Worm (Caenorhabditis elegans): Measurements from ENCODE around the gene glb-30.

The glb-30 gene

ce11 chrIII:1663056-1663455 lies 5.4 kb downstream of the glb-30 start:
- TF ChIP-seq hmg-4 (GFP tag; optimal IDR thresholded peaks at IDR 0.05) (no peak), ceh-13 (GFP tag; optimal IDR thresholded peaks at IDR 0.05) (no peak), tbx-11 (GFP tag; IDR thresholded peaks at IDR 0.05) (no peak), ceh-36 (tag; optimal IDR thresholded peaks at IDR 0.05) (no peak), F13C5.2 (tag; optimal IDR thresholded peaks at IDR 0.05) (no peak), sea-1 (GFP tag; conservative IDR thresholded peaks at IDR 0.05) (no peak), ets-7 (tag; optimal IDR thresholded peaks at IDR 0.05) (no peak), flt-1 (GFP tag; IDR thresholded peaks at IDR 0.05) (no peak), hnd-1 (tag; optimal IDR thresholded peaks at IDR 0.05) (no peak), pes-1 (GFP tag; IDR thresholded peaks at IDR 0.05) (no peak), hmbx-1 (tag; optimal IDR thresholded peaks at IDR 0.05) (no peak), tbx-37 (GFP tag; conservative IDR thresholded peaks at IDR 0.05) (no peak), tra-4 (tag; optimal IDR thresholded peaks at IDR 0.05) (no peak), ama-1 (optimal IDR thresholded peaks at IDR 0.05) (no peak), B0310.2 (tag; optimal IDR thresholded peaks at IDR 0.05) (no peak), aly-1 (tag; optimal IDR thresholded peaks at IDR 0.05) (no peak), scrt-1 (GFP tag; IDR thresholded peaks at IDR 0.05) (no peak)

- TF ChIP-seq hmg-4 (GFP tag; optimal IDR thresholded peaks at IDR 0.05) (no peak), flt-1 (GFP tag; IDR thresholded peaks at IDR 0.05) (no peak), ceh-13 (GFP tag; optimal IDR thresholded peaks at IDR 0.05) (no peak), ceh-36 (tag; optimal IDR thresholded peaks at IDR 0.05) (no peak), tbx-11 (GFP tag; IDR thresholded peaks at IDR 0.05) (no peak), ets-7 (tag; optimal IDR thresholded peaks at IDR 0.05) (no peak), hmbx-1 (tag; optimal IDR thresholded peaks at IDR 0.05) (no peak), tra-4 (tag; optimal IDR thresholded peaks at IDR 0.05) (no peak), pes-1 (GFP tag; IDR thresholded peaks at IDR 0.05) (no peak)
These were observed 6.0 kb downstream of the glb-30 start for ce11 chrIII:1662405-1662804.

- no peak for TF ChIP-seq ets-7 (tag; optimal IDR thresholded peaks at IDR 0.05)
- no peak for TF ChIP-seq sea-1 (GFP tag; conservative IDR thresholded peaks at IDR 0.05)
- no peak for TF ChIP-seq F13C5.2 (tag; optimal IDR thresholded peaks at IDR 0.05)
- no peak for TF ChIP-seq B0310.2 (tag; optimal IDR thresholded peaks at IDR 0.05)
- TF ChIP-seq ama-1 (optimal IDR thresholded peaks at IDR 0.05), result no peak
- TF ChIP-seq tbx-37 (GFP tag; conservative IDR thresholded peaks at IDR 0.05), result no peak
- no peak for TF ChIP-seq pes-1 (GFP tag; IDR thresholded peaks at IDR 0.05)
- no peak for TF ChIP-seq flt-1 (GFP tag; IDR thresholded peaks at IDR 0.05)
- TF ChIP-seq ceh-13 (GFP tag; optimal IDR thresholded peaks at IDR 0.05), result no peak
- TF ChIP-seq tbx-11 (GFP tag; IDR thresholded peaks at IDR 0.05), result no peak
- TF ChIP-seq hnd-1 (tag; optimal IDR thresholded peaks at IDR 0.05), result no peak
- TF ChIP-seq hmbx-1 (tag; optimal IDR thresholded peaks at IDR 0.05), result no peak
- TF ChIP-seq hmg-4 (GFP tag; optimal IDR thresholded peaks at IDR 0.05), result no peak
- TF ChIP-seq scrt-1 (GFP tag; IDR thresholded peaks at IDR 0.05), result no peak
- TF ChIP-seq tra-4 (tag; optimal IDR thresholded peaks at IDR 0.05), result no peak
- TF ChIP-seq aly-1 (tag; optimal IDR thresholded peaks at IDR 0.05), result no peak
- no peak for TF ChIP-seq ceh-36 (tag; optimal IDR thresholded peaks at IDR 0.05)
These were observed 7.4 kb downstream of the glb-30 start for ce11 chrIII:1661031-1661430.

ce11 chrIII:1659763-1660162 lies 8.7 kb downstream of the glb-30 start, which contains the start of gene Y22D7AL.15:
Y22D7AL.15 (minus strand) TSS chrIII:1659863.
- no peak for TF ChIP-seq sea-1 (GFP tag; conservative IDR thresholded peaks at IDR 0.05)

- TF ChIP-seq hnd-1 (tag; optimal IDR thresholded peaks at IDR 0.05), result no peak
- no peak for TF ChIP-seq tbx-37 (GFP tag; conservative IDR thresholded peaks at IDR 0.05)
- no peak for TF ChIP-seq hmg-4 (GFP tag; optimal IDR thresholded peaks at IDR 0.05)
- no peak for TF ChIP-seq sea-1 (GFP tag; conservative IDR thresholded peaks at IDR 0.05)
- TF ChIP-seq pes-1 (GFP tag; IDR thresholded peaks at IDR 0.05), result no peak
- TF ChIP-seq ceh-13 (GFP tag; optimal IDR thresholded peaks at IDR 0.05), result no peak
- no peak for TF ChIP-seq B0310.2 (tag; optimal IDR thresholded peaks at IDR 0.05)
- TF ChIP-seq ama-1 (optimal IDR thresholded peaks at IDR 0.05), result no peak
- TF ChIP-seq hmbx-1 (tag; optimal IDR thresholded peaks at IDR 0.05), result no peak
- TF ChIP-seq aly-1 (tag; optimal IDR thresholded peaks at IDR 0.05), result no peak
- no peak for TF ChIP-seq F13C5.2 (tag; optimal IDR thresholded peaks at IDR 0.05)
- no peak for TF ChIP-seq scrt-1 (GFP tag; IDR thresholded peaks at IDR 0.05)
- TF ChIP-seq ceh-36 (tag; optimal IDR thresholded peaks at IDR 0.05), result no peak
- no peak for TF ChIP-seq tra-4 (tag; optimal IDR thresholded peaks at IDR 0.05)
- no peak for TF ChIP-seq flt-1 (GFP tag; IDR thresholded peaks at IDR 0.05)
- no peak for TF ChIP-seq ets-7 (tag; optimal IDR thresholded peaks at IDR 0.05)
- TF ChIP-seq tbx-11 (GFP tag; IDR thresholded peaks at IDR 0.05), result no peak
These were observed 11.0 kb downstream of the glb-30 start, which contains the start of gene cht-4 for ce11 chrIII:1657380-1657779. cht-4 (minus strand) TSS chrIII:1657480.

ce11 chrIII:1652925-1653324 lies 15.5 kb downstream of the glb-30 start:
- no peak for TF ChIP-seq F13C5.2 (tag; optimal IDR thresholded peaks at IDR 0.05)
- no peak for TF ChIP-seq ets-7 (tag; optimal IDR thresholded peaks at IDR 0.05)
- TF ChIP-seq ama-1 (optimal IDR thresholded peaks at IDR 0.05), result no peak
- no peak for TF ChIP-seq pes-1 (GFP tag; IDR thresholded peaks at IDR 0.05)
- no peak for TF ChIP-seq sea-1 (GFP tag; conservative IDR thresholded peaks at IDR 0.05)

- TF ChIP-seq B0310.2 (tag; optimal IDR thresholded peaks at IDR 0.05) (no peak), tbx-11 (GFP tag; IDR thresholded peaks at IDR 0.05) (no peak), hnd-1 (tag; optimal IDR thresholded peaks at IDR 0.05) (no peak), ama-1 (optimal IDR thresholded peaks at IDR 0.05) (no peak), hmg-4 (GFP tag; optimal IDR thresholded peaks at IDR 0.05) (no peak), F13C5.2 (tag; optimal IDR thresholded peaks at IDR 0.05) (no peak), flt-1 (GFP tag; IDR thresholded peaks at IDR 0.05) (no peak), ceh-13 (GFP tag; optimal IDR thresholded peaks at IDR 0.05) (no peak), sea-1 (GFP tag; conservative IDR thresholded peaks at IDR 0.05) (no peak), tra-4 (tag; optimal IDR thresholded peaks at IDR 0.05) (no peak), scrt-1 (GFP tag; IDR thresholded peaks at IDR 0.05) (no peak), ets-7 (tag; optimal IDR thresholded peaks at IDR 0.05) (no peak)
These were observed 16.2 kb downstream of the glb-30 start, which contains the start of gene Y22D7AL.1 for ce11 chrIII:1652181-1652580. Y22D7AL.1 (plus strand) TSS chrIII:1652481.

- TF ChIP-seq hmbx-1 (tag; optimal IDR thresholded peaks at IDR 0.05) (no peak), ets-7 (tag; optimal IDR thresholded peaks at IDR 0.05) (no peak), flt-1 (GFP tag; IDR thresholded peaks at IDR 0.05) (no peak), F13C5.2 (tag; optimal IDR thresholded peaks at IDR 0.05) (no peak), hmg-4 (GFP tag; optimal IDR thresholded peaks at IDR 0.05) (no peak), tbx-37 (GFP tag; conservative IDR thresholded peaks at IDR 0.05) (no peak), sea-1 (GFP tag; conservative IDR thresholded peaks at IDR 0.05) (no peak), B0310.2 (tag; optimal IDR thresholded peaks at IDR 0.05) (no peak), scrt-1 (GFP tag; IDR thresholded peaks at IDR 0.05) (no peak)
These were observed 27.3 kb downstream of the glb-30 start, which contains the start of gene Y22D7AL.3 for ce11 chrIII:1641163-1641562. Y22D7AL.3 (plus strand) TSS chrIII:1641463.
